Fruit fly (Drosophila melanogaster): ENCODE data around the gene InR.
A peak's percentile ranks its signal among the peaks of the same experiment; 100 is the strongest.

The InR gene

dm6 chr3R:21632930-21633780 is 14.0 kb upstream of the InR start (continued):
- TF ChIP-seq fd59A (GFP tag; optimal IDR thresholded peaks at IDR 0.05) (no peak), fd85E (GFP tag; optimal IDR thresholded peaks at IDR 0.05) (peak; percentile 85), topi (GFP tag; optimal IDR thresholded peaks at IDR 0.05) (peak; percentile 48), Hr4 (GFP tag; optimal IDR thresholded peaks at IDR 0.05) (peak; percentile 71), OdsH (GFP tag; optimal IDR thresholded peaks at IDR 0.05) (peak; percentile 65), dac (GFP tag; optimal IDR thresholded peaks at IDR 0.05) (no peak), Lpt (GFP tag; optimal IDR thresholded peaks at IDR 0.05) (peak; percentile 50), Ets96B (tag; optimal IDR thresholded peaks at IDR 0.05) (peak; percentile 51), CG10669 (GFP tag; optimal IDR thresholded peaks at IDR 0.05) (peak; percentile 8), vri (GFP tag; optimal IDR thresholded peaks at IDR 0.05) (peak; percentile 65), ss (GFP tag; optimal IDR thresholded peaks at IDR 0.05) (peak; percentile 37 to 70), Met (GFP tag; optimal IDR thresholded peaks at IDR 0.05) (peak; percentile 64), CG31627 (GFP tag; optimal IDR thresholded peaks at IDR 0.05) (peak; percentile 18), pdm3 (GFP tag; optimal IDR thresholded peaks at IDR 0.05) (peak; percentile 65), CG15336 (GFP tag; IDR thresholded peaks at IDR 0.05) (no peak), achi (GFP tag; optimal IDR thresholded peaks at IDR 0.05) (peak; percentile 61), CG6854 (GFP tag; optimal IDR thresholded peaks at IDR 0.05) (peak; percentile 71), Blimp-1 (GFP tag; optimal IDR thresholded peaks at IDR 0.05) (peak; percentile 88), Hr39 (GFP tag; optimal IDR thresholded peaks at IDR 0.05) (peak; percentile 17), eg (GFP tag; IDR thresholded peaks at IDR 0.05) (no peak), Eip75B (GFP tag; optimal IDR thresholded peaks at IDR 0.05) (peak; percentile 37), Gug (GFP tag; IDR thresholded peaks at IDR 0.05) (no peak), dsx (GFP tag; optimal IDR thresholded peaks at IDR 0.05; ENCODE audit: poor library complexity, severe bottlenecking) (no peak), Eip93F (GFP tag; optimal IDR thresholded peaks at IDR 0.05) (peak; percentile 87), salr (GFP tag; optimal IDR thresholded peaks at IDR 0.05) (peak in 1 of 2 experiments; percentile 65), CG7368 (GFP tag; optimal IDR thresholded peaks at IDR 0.05) (no peak), Eip78C (GFP tag) (peak; percentile 89), fkh (GFP tag; optimal IDR thresholded peaks at IDR 0.05) (peak; percentile 15), esn (GFP tag; optimal IDR thresholded peaks at IDR 0.05) (peak; percentile 58), Ets21C (GFP tag; optimal IDR thresholded peaks at IDR 0.05) (no peak), CG6792 (GFP tag; optimal IDR thresholded peaks at IDR 0.05) (peak; percentile 11), CG6808 (GFP tag; optimal IDR thresholded peaks at IDR 0.05) (peak; percentile 26), Hr38 (GFP tag; optimal IDR thresholded peaks at IDR 0.05) (no peak), Sox15 (GFP tag; optimal IDR thresholded peaks at IDR 0.05) (no peak), svp (GFP tag) (peak; percentile 82), CG3919 (GFP tag; optimal IDR thresholded peaks at IDR 0.05) (peak; percentile 28), CG16779 (tag; optimal IDR thresholded peaks at IDR 0.05) (peak; percentile 54)

- TF ChIP-seq Eip78C (GFP tag) = peak; percentile 27
- TF ChIP-seq Lpt (GFP tag; optimal IDR thresholded peaks at IDR 0.05) = no peak
These were observed 13.4 kb upstream of the InR start for dm6 chr3R:21632582-21632929.

dm6 chr3R:21631757-21632473 is 12.8 kb upstream of the InR start:
- TF ChIP-seq Blimp-1 (GFP tag; optimal IDR thresholded peaks at IDR 0.05) (no peak), CG11762 (GFP tag; optimal IDR thresholded peaks at IDR 0.05; ENCODE audit: insufficient read depth) (no peak), Ets96B (tag; optimal IDR thresholded peaks at IDR 0.05) (no peak), CG8319 (GFP tag; optimal IDR thresholded peaks at IDR 0.05) (no peak), cyc (GFP tag; optimal IDR thresholded peaks at IDR 0.05) (no peak), Eip75B (GFP tag; optimal IDR thresholded peaks at IDR 0.05) (no peak), CG6276 (GFP tag; optimal IDR thresholded peaks at IDR 0.05) (no peak), CG6792 (GFP tag; optimal IDR thresholded peaks at IDR 0.05) (no peak), Sox14 (GFP tag; optimal IDR thresholded peaks at IDR 0.05) (no peak), eg (GFP tag; IDR thresholded peaks at IDR 0.05) (no peak), fd59A (GFP tag; optimal IDR thresholded peaks at IDR 0.05) (no peak), CG1621 (tag; optimal IDR thresholded peaks at IDR 0.05) (no peak)

Measured in whole organism, prepupa.